Fruit fly (Drosophila melanogaster) whole organism, embryonic: ENCODE data around the gene Bgb.

Experiments
- CG10959 ChIP-seq: fragments of 200-800 bp; sonication (Bioruptor generic); IDR thresholded peaks from 2 replicates; pipeline ENCODE4 v1.3.6; 2022; ENCODE audit warnings: missing biosample characterization, missing genetic modification characterization
- CG18011 ChIP-seq: fragments of 200-800 bp; sonication (Bioruptor generic); optimal IDR thresholded peaks from 2 replicates; lab custom pipeline; 2017; ENCODE audit warnings: missing biosample characterization, missing genetic modification characterization, mild to moderate bottlenecking, moderate library complexity, missing genotype
- CG32772 ChIP-seq: fragments of 200-800 bp; sonication (Bioruptor generic); IDR thresholded peaks from 2 replicates; pipeline ENCODE4 v1.3.6; 2022; ENCODE audit warnings: missing biosample characterization, missing genetic modification characterization
- CG4360 ChIP-seq: fragments of 200-800 bp; sonication (Bioruptor generic); IDR thresholded peaks from 2 replicates; pipeline ENCODE4 v1.3.6; 2022; ENCODE audit warnings: missing biosample characterization, missing genetic modification characterization
- CG5953 ChIP-seq: fragments of 200-800 bp; sonication (Bioruptor generic); IDR thresholded peaks from 2 replicates; pipeline ENCODE4 v1.3.6; 2022; ENCODE audit warnings: missing biosample characterization, missing genetic modification characterization
- CG8388 ChIP-seq: fragments of 200-800 bp; sonication (Bioruptor generic); optimal IDR thresholded peaks from 2 replicates; lab custom pipeline; 2019; ENCODE audit warnings: missing biosample characterization, mild to moderate bottlenecking, missing genetic modification characterization, moderate library complexity
- NC2α ChIP-seq: fragments of 200-800 bp; sonication (Bioruptor generic); optimal IDR thresholded peaks from 2 replicates; lab custom pipeline; 2016; ENCODE audit warnings: missing biosample characterization, missing genetic modification characterization
- br ChIP-seq: fragments of >200 bp; optimal IDR thresholded peaks from 2 replicates; lab custom pipeline; 2017
- ken ChIP-seq: fragments of 200-800 bp; sonication (Bioruptor generic); IDR thresholded peaks from 3 replicates; pipeline ENCODE4 v1.3.6; 2022; ENCODE audit warnings: missing biosample characterization, missing genetic modification characterization
- zen2 ChIP-seq: fragments of 200-800 bp; sonication (Bioruptor generic); IDR thresholded peaks from 3 replicates; pipeline ENCODE4 v1.3.6; 2022; ENCODE audit warnings: missing biosample characterization, missing genetic modification characterization; ENCODE audit not compliant: partially characterized antibody

- no peak for TF ChIP-seq CG4360 (GFP tag; lab: Robert Waterston, UW)
- TF ChIP-seq br, result no peak
- TF ChIP-seq CG5953 (GFP tag; lab: Robert Waterston, UW), result no peak
- TF ChIP-seq CG10959, result no peak
- TF ChIP-seq CG8388, result no peak
- no peak for TF ChIP-seq zen2
- no peak for TF ChIP-seq NC2α (GFP tag; lab: Kevin White, UChicago)
- TF ChIP-seq CG32772, result no peak
- no peak for TF ChIP-seq CG18011 (GFP tag; lab: Kevin White, UChicago)
- TF ChIP-seq ken, result no peak
Measured at dm6 chr3L:1637652-1638051, 1.9 kb upstream of the Bgb start, which contains the start of gene nSyb.
